Fruit fly (Drosophila melanogaster) whole organism, embryonic: Measurements from ENCODE around the gene CG7970.

Source experiments
- Atf6 ChIP-seq: fragments of 200-800 bp; sonication (Bioruptor generic); IDR thresholded peaks from 2 replicates; pipeline ENCODE4 v1.3.6; 2022; ENCODE audit warnings: missing biosample characterization, missing genetic modification characterization
- CG10654 ChIP-seq: fragments of 200-800 bp; sonication (Bioruptor generic); optimal IDR thresholded peaks from 2 replicates; lab custom pipeline; 2016; ENCODE audit warnings: missing biosample characterization, missing genetic modification characterization
- CG10959 ChIP-seq: fragments of 200-800 bp; sonication (Bioruptor generic); IDR thresholded peaks from 2 replicates; pipeline ENCODE4 v1.3.6; 2022; ENCODE audit warnings: missing biosample characterization, missing genetic modification characterization
- CG11456 ChIP-seq: fragments of 200-800 bp; sonication (Bioruptor generic); IDR thresholded peaks from 3 replicates; pipeline ENCODE4 v1.3.6; 2022; ENCODE audit warnings: missing biosample characterization, missing genetic modification characterization
- CG11504 ChIP-seq: fragments of 200-800 bp; sonication (Bioruptor generic); optimal IDR thresholded peaks from 3 replicates; lab custom pipeline; 2019; ENCODE audit warnings: missing biosample characterization, mild to moderate bottlenecking, missing genetic modification characterization, moderate library complexity
- CG12659 ChIP-seq: fragments of 200-800 bp; sonication (Bioruptor generic); optimal IDR thresholded peaks from 3 replicates; lab custom pipeline; 2017; ENCODE audit warnings: mild to moderate bottlenecking, missing biosample characterization, missing genetic modification reagents, missing genetic modification characterization
- CG12942 ChIP-seq: fragments of 200-800 bp; sonication (Bioruptor generic); optimal IDR thresholded peaks from 3 replicates; lab custom pipeline; 2016; ENCODE audit warnings: missing biosample characterization, missing genetic modification characterization
- CG13894 ChIP-seq: fragments of 200-800 bp; sonication (Bioruptor generic); optimal IDR thresholded peaks from 3 replicates; lab custom pipeline; 2018; ENCODE audit warnings: missing biosample characterization, mild to moderate bottlenecking, missing genetic modification characterization, moderate library complexity
- CG15479 ChIP-seq: fragments of 200-800 bp; sonication (Bioruptor generic); optimal IDR thresholded peaks from 3 replicates; lab custom pipeline; 2019; ENCODE audit warnings: missing biosample characterization, mild to moderate bottlenecking, missing genetic modification characterization, moderate library complexity
- CG17359 ChIP-seq: fragments of 200-800 bp; sonication (Bioruptor generic); optimal IDR thresholded peaks from 3 replicates; lab custom pipeline; 2018; ENCODE audit warnings: missing biosample characterization, mild to moderate bottlenecking, missing genetic modification characterization, moderate library complexity
- CG17361 ChIP-seq: fragments of 200-800 bp; sonication (Bioruptor generic); IDR thresholded peaks from 3 replicates; pipeline ENCODE4 v1.3.6; 2022; ENCODE audit warnings: missing biosample characterization, missing genetic modification characterization
- CG17568 ChIP-seq: fragments of 200-800 bp; sonication (Bioruptor generic); optimal IDR thresholded peaks from 2 replicates; lab custom pipeline; 2018; ENCODE audit warnings: missing biosample characterization, mild to moderate bottlenecking, missing genetic modification characterization, moderate library complexity
- CG2678 ChIP-seq: fragments of 200-800 bp; sonication (Bioruptor generic); optimal IDR thresholded peaks from 3 replicates; lab custom pipeline; 2019; ENCODE audit warnings: missing biosample characterization, mild to moderate bottlenecking, missing genetic modification characterization, moderate library complexity
- CG2712 ChIP-seq: fragments of 200-800 bp; optimal IDR thresholded peaks from 3 replicates; lab custom pipeline; 2019; ENCODE audit warnings: missing biosample characterization, mild to moderate bottlenecking, missing genetic modification characterization, moderate library complexity
- CG30020 ChIP-seq: fragments of 200-800 bp; optimal IDR thresholded peaks from 2 replicates; lab custom pipeline; 2019; ENCODE audit warnings: missing biosample characterization, mild to moderate bottlenecking, missing genetic modification characterization, moderate library complexity
- CG4854 ChIP-seq: fragments of 200-800 bp; sonication (Bioruptor generic); optimal IDR thresholded peaks from 2 replicates; lab custom pipeline; 2016; ENCODE audit warnings: missing biosample characterization, missing genetic modification characterization, inconsistent platforms
- CG5180 ChIP-seq: fragments of 200-800 bp; sonication (Bioruptor generic); optimal IDR thresholded peaks from 3 replicates; lab custom pipeline; 2017; ENCODE audit warnings: missing biosample characterization, missing genetic modification characterization, mild to moderate bottlenecking, moderate library complexity, missing genetic modification reagents
- CG5245 ChIP-seq: fragments of 200-800 bp; sonication (Bioruptor generic); optimal IDR thresholded peaks from 3 replicates; lab custom pipeline; 2016; ENCODE audit warnings: missing biosample characterization, missing genetic modification characterization
- CG7839 ChIP-seq: fragments of 200-800 bp; sonication (Bioruptor generic); optimal IDR thresholded peaks from 3 replicates; lab custom pipeline; 2018; ENCODE audit warnings: missing biosample characterization, mild to moderate bottlenecking, missing genetic modification characterization, moderate library complexity
- CG8281 ChIP-seq: fragments of 200-800 bp; sonication (Bioruptor generic); optimal IDR thresholded peaks from 2 replicates; lab custom pipeline; 2018; ENCODE audit warnings: missing biosample characterization, mild to moderate bottlenecking, missing genetic modification characterization, moderate library complexity
- CG8388 ChIP-seq: fragments of 200-800 bp; sonication (Bioruptor generic); optimal IDR thresholded peaks from 2 replicates; lab custom pipeline; 2019; ENCODE audit warnings: missing biosample characterization, mild to moderate bottlenecking, missing genetic modification characterization, moderate library complexity
- CG9215 ChIP-seq: fragments of 200-800 bp; sonication (Bioruptor generic); IDR thresholded peaks from 2 replicates; pipeline ENCODE4 v1.3.6; 2022; ENCODE audit warnings: missing biosample characterization, missing genetic modification characterization
- CG9437 ChIP-seq: fragments of 200-800 bp; sonication (Bioruptor generic); optimal IDR thresholded peaks from 2 replicates; lab custom pipeline; 2018; ENCODE audit warnings: missing biosample characterization, mild to moderate bottlenecking, missing genetic modification characterization
- CrebB ChIP-seq: fragments of 200-800 bp; sonication (Bioruptor generic); optimal IDR thresholded peaks from 3 replicates; lab custom pipeline; 2018; ENCODE audit warnings: missing biosample characterization, mild to moderate bottlenecking, missing genetic modification characterization
- D19B ChIP-seq: fragments of 200-800 bp; sonication (Bioruptor generic); optimal IDR thresholded peaks from 2 replicates; lab custom pipeline; 2017; ENCODE audit warnings: missing biosample characterization, mild to moderate bottlenecking, missing genetic modification characterization
- Dad ChIP-seq: fragments of 200-800 bp; sonication (Bioruptor generic); optimal IDR thresholded peaks from 3 replicates; lab custom pipeline; 2016; ENCODE audit warnings: missing biosample characterization, missing genetic modification characterization
- Ets65A ChIP-seq: fragments of 200-800 bp; sonication (Bioruptor generic); peaks from one replicate; lab custom pipeline; 2016; ENCODE audit warnings: missing biosample characterization, missing genetic modification characterization
- HLH4C ChIP-seq: fragments of 200-800 bp; sonication (Bioruptor generic); IDR thresholded peaks from 3 replicates; pipeline ENCODE4 v1.3.6; 2022; ENCODE audit warnings: missing biosample characterization, missing genetic modification characterization; ENCODE audit not compliant: partially characterized antibody
- HmgD ChIP-seq: fragments of 200-800 bp; sonication (Bioruptor generic); optimal IDR thresholded peaks from 3 replicates; lab custom pipeline; 2016; ENCODE audit warnings: missing biosample characterization, missing genetic modification characterization
- HmgZ ChIP-seq: fragments of 200-800 bp; sonication (Bioruptor generic); optimal IDR thresholded peaks from 2 replicates; lab custom pipeline; 2018; ENCODE audit warnings: missing biosample characterization, mild to moderate bottlenecking, missing genetic modification characterization
- Hr39 ChIP-seq: fragments of >200 bp; optimal IDR thresholded peaks from 2 replicates; lab custom pipeline; 2017
- Max ChIP-seq: fragments of 200-800 bp; sonication (Bioruptor generic); optimal IDR thresholded peaks from 2 replicates; lab custom pipeline; 2016; ENCODE audit warnings: missing biosample characterization, mild to moderate bottlenecking, missing genetic modification characterization
- Neu2 ChIP-seq: fragments of 200-800 bp; sonication (Bioruptor generic); optimal IDR thresholded peaks from 3 replicates; lab custom pipeline; 2016; ENCODE audit warnings: missing biosample characterization, missing genetic modification characterization, borderline replicate concordance
- Nf-YB ChIP-seq: fragments of 200-800 bp; sonication (Bioruptor generic); optimal IDR thresholded peaks from 3 replicates; lab custom pipeline; 2019; ENCODE audit warnings: missing biosample characterization, mild to moderate bottlenecking, missing genetic modification characterization, moderate library complexity
- Pdp1 ChIP-seq, 2 experiments: fragments of 200-800 bp; sonication (Bioruptor generic); optimal IDR thresholded peaks; 3 replicates each; lab custom pipeline; 2016; ENCODE audit warnings: missing biosample characterization in 2 of 2, missing genetic modification characterization in 2 of 2, mild to moderate bottlenecking in 1 of 2, moderate library complexity in 1 of 2
- Rfx ChIP-seq: fragments of 200-800 bp; sonication (Bioruptor generic); IDR thresholded peaks from 2 replicates; pipeline ENCODE4 v1.3.6; 2022; ENCODE audit warnings: missing biosample characterization, missing genetic modification characterization
- Sry-δ ChIP-seq: fragments of 200-800 bp; sonication (Bioruptor generic); optimal IDR thresholded peaks from 2 replicates; lab custom pipeline; 2016; ENCODE audit warnings: missing biosample characterization, missing genetic modification characterization
- Vsx1 ChIP-seq: fragments of 200-800 bp; sonication (Bioruptor generic); optimal IDR thresholded peaks from 2 replicates; lab custom pipeline; 2017; ENCODE audit warnings: missing biosample characterization, mild to moderate bottlenecking, missing genetic modification characterization, missing genetic modification reagents
- ac ChIP-seq: fragments of 200-800 bp; sonication (Bioruptor generic); optimal IDR thresholded peaks from 3 replicates; lab custom pipeline; 2017; ENCODE audit warnings: missing biosample characterization, mild to moderate bottlenecking, missing genetic modification characterization
- chm ChIP-seq: fragments of 200-800 bp; sonication (Bioruptor generic); IDR thresholded peaks from 2 replicates; pipeline ENCODE4 v1.3.6; 2022; ENCODE audit warnings: missing biosample characterization, missing genetic modification characterization
- fd3F ChIP-seq: fragments of 200-800 bp; sonication (Bioruptor generic); optimal IDR thresholded peaks from 2 replicates; lab custom pipeline; 2018; ENCODE audit warnings: missing biosample characterization, mild to moderate bottlenecking, missing genetic modification characterization, moderate library complexity
- hb ChIP-seq: fragments of 200-800 bp; sonication (Bioruptor generic); IDR thresholded peaks from 3 replicates; pipeline ENCODE4 v1.3.6; 2022; ENCODE audit warnings: missing biosample characterization, missing genetic modification characterization; ENCODE audit not compliant: partially characterized antibody
- lab ChIP-seq: fragments of 200-800 bp; sonication (Bioruptor generic); optimal IDR thresholded peaks from 3 replicates; lab custom pipeline; 2017; ENCODE audit warnings: missing biosample characterization, missing genetic modification characterization, mild to moderate bottlenecking, moderate library complexity, missing genetic modification reagents
- lmd ChIP-seq: fragments of 200-800 bp; sonication (Bioruptor generic); IDR thresholded peaks from 2 replicates; pipeline ENCODE4 v1.3.6; 2022; ENCODE audit warnings: missing biosample characterization, missing genetic modification characterization
- mld ChIP-seq: fragments of 200-800 bp; sonication (Bioruptor generic); IDR thresholded peaks from 3 replicates; pipeline ENCODE4 v1.3.6; 2022; ENCODE audit warnings: missing biosample characterization, missing genetic modification characterization; ENCODE audit not compliant: partially characterized antibody
- pzg ChIP-seq: fragments of 200-800 bp; sonication (Bioruptor generic); optimal IDR thresholded peaks from 3 replicates; lab custom pipeline; 2018; ENCODE audit warnings: missing biosample characterization, mild to moderate bottlenecking, missing genetic modification characterization, moderate library complexity
- sens-2 ChIP-seq: fragments of 200-800 bp; sonication (Bioruptor generic); IDR thresholded peaks from 2 replicates; pipeline ENCODE4 v1.3.6; 2022; ENCODE audit warnings: missing biosample characterization, missing genetic modification characterization
- sisA ChIP-seq: fragments of 200-800 bp; sonication (Bioruptor generic); IDR thresholded peaks from 2 replicates; pipeline ENCODE4 v1.3.6; 2022; ENCODE audit warnings: missing biosample characterization, missing genetic modification characterization
- sna ChIP-seq: fragments of 200-800 bp; sonication (Bioruptor generic); IDR thresholded peaks from 2 replicates; pipeline ENCODE4 v1.3.6; 2022; ENCODE audit warnings: missing biosample characterization, missing genetic modification characterization; ENCODE audit not compliant: partially characterized antibody
- twi ChIP-seq: fragments of 200-800 bp; optimal IDR thresholded peaks from 2 replicates; lab custom pipeline; 2019; ENCODE audit warnings: missing biosample characterization, mild to moderate bottlenecking, missing genetic modification characterization, moderate library complexity

CG7970 gene

DNA sequence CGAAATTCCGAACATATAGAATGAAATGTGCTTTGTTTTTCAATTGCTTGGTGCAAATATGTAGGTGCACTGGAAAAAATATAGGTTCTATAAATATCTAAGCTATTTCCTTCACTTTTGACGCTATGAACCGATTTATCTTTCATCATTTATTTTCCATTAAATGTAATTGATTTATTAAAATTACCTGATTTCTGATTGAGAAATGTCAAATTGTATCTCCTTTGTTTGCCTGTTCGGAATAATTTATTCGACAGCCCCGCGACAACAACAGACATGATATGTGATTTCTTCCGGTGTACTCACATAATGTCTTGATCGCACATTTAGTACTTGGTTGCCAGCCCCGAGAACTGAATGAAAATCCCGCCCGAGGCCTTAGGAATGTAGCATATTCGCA is 42.9 kb upstream of the CG7970 start (continued):
- peak; percentile 55 for TF ChIP-seq CG11504 (tag; lab: Kevin White, UChicago)
- TF ChIP-seq CG12659: peak; percentile 31
- TF ChIP-seq CG12942 (GFP tag; lab: Kevin White, UChicago): no peak
- TF ChIP-seq CG10654 (GFP tag; lab: Kevin White, UChicago): no peak
- peak; percentile 59; the same call in 1 of the 2 replicates for TF ChIP-seq CG9215 (GFP tag; lab: Robert Waterston, UW)
- TF ChIP-seq sisA (GFP tag; lab: Robert Waterston, UW): peak; percentile 24; the same call in 1 of the 2 replicates
- no peak for TF ChIP-seq sna
- no peak for TF ChIP-seq CG30020 (tag; lab: Kevin White, UChicago)
- no peak for TF ChIP-seq Vsx1 (GFP tag; lab: Kevin White, UChicago)
- TF ChIP-seq CG2678 (tag; lab: Kevin White, UChicago): peak; percentile 72
- TF ChIP-seq chm: no peak
- TF ChIP-seq CG8281 (tag; lab: Kevin White, UChicago): no peak
- TF ChIP-seq lmd (GFP tag; lab: Robert Waterston, UW): peak; percentile 68; the same call in 1 of the 2 replicates
- no peak for TF ChIP-seq sens-2
- no peak for TF ChIP-seq twi
- peak; percentile 34 for TF ChIP-seq D19B (GFP tag; lab: Kevin White, UChicago)
- TF ChIP-seq CrebB (tag; lab: Kevin White, UChicago): no peak
- peak; percentile 49; the same call in 1 of the 3 replicates for TF ChIP-seq CG17361 (GFP tag; lab: Robert Waterston, UW)
- TF ChIP-seq Atf6: peak; percentile 70
- no peak for TF ChIP-seq HmgD (GFP tag; lab: Kevin White, UChicago)
- no peak for TF ChIP-seq CG10959 (GFP tag; lab: Robert Waterston, UW)
- TF ChIP-seq CG17359 (tag; lab: Kevin White, UChicago): no peak
- TF ChIP-seq lab (GFP tag; lab: Kevin White, UChicago): peak; percentile 36
- no peak for TF ChIP-seq CG4854 (GFP tag; lab: Kevin White, UChicago)
- peak; percentile 39 for TF ChIP-seq CG2712 (tag; lab: Kevin White, UChicago)
- TF ChIP-seq CG5180 (GFP tag; lab: Kevin White, UChicago): no peak
- TF ChIP-seq HmgZ: no peak
- peak; percentile 80 for TF ChIP-seq Rfx (GFP tag; lab: Robert Waterston, UW)
- no peak for TF ChIP-seq Nf-YB (GFP tag; lab: Kevin White, UChicago)
- TF ChIP-seq Pdp1 (GFP tag; optimal IDR thresholded peaks at IDR 0.05; lab: Kevin White, UChicago): peak in 1 of 2 experiments; percentile 46
- no peak for TF ChIP-seq CG15479
- TF ChIP-seq mld (GFP tag; lab: Robert Waterston, UW): no peak
- peak; percentile 94 for TF ChIP-seq Ets65A
- TF ChIP-seq Max (GFP tag; lab: Kevin White, UChicago): no peak
- no peak for TF ChIP-seq ac
- no peak for TF ChIP-seq pzg (GFP tag; lab: Kevin White, UChicago)
- no peak for TF ChIP-seq CG13894 (tag; lab: Kevin White, UChicago)
- TF ChIP-seq Sry-δ: no peak
- TF ChIP-seq CG7839 (tag; lab: Kevin White, UChicago): peak; percentile 76
- no peak for TF ChIP-seq HLH4C (GFP tag; lab: Robert Waterston, UW)
- TF ChIP-seq hb: no peak
- TF ChIP-seq fd3F (GFP tag; lab: Kevin White, UChicago): peak; percentile 20
- no peak for TF ChIP-seq CG17568
- no peak for TF ChIP-seq CG8388 (GFP tag; lab: Kevin White, UChicago)
- no peak for TF ChIP-seq Hr39 (lab: Kevin White, UChicago)
- no peak for TF ChIP-seq CG5245
- TF ChIP-seq Neu2 (GFP tag; lab: Kevin White, UChicago): no peak
- TF ChIP-seq CG11456 (GFP tag; lab: Robert Waterston, UW): peak; percentile 38; the same call in 1 of the 3 replicates
- TF ChIP-seq Dad (GFP tag; lab: Kevin White, UChicago): peak; percentile 3
- peak; percentile 4 for TF ChIP-seq CG9437 (GFP tag; lab: Kevin White, UChicago)
